Worm (Caenorhabditis elegans): ENCODE data around the gene nas-11.

Gene nas-11

DNA sequence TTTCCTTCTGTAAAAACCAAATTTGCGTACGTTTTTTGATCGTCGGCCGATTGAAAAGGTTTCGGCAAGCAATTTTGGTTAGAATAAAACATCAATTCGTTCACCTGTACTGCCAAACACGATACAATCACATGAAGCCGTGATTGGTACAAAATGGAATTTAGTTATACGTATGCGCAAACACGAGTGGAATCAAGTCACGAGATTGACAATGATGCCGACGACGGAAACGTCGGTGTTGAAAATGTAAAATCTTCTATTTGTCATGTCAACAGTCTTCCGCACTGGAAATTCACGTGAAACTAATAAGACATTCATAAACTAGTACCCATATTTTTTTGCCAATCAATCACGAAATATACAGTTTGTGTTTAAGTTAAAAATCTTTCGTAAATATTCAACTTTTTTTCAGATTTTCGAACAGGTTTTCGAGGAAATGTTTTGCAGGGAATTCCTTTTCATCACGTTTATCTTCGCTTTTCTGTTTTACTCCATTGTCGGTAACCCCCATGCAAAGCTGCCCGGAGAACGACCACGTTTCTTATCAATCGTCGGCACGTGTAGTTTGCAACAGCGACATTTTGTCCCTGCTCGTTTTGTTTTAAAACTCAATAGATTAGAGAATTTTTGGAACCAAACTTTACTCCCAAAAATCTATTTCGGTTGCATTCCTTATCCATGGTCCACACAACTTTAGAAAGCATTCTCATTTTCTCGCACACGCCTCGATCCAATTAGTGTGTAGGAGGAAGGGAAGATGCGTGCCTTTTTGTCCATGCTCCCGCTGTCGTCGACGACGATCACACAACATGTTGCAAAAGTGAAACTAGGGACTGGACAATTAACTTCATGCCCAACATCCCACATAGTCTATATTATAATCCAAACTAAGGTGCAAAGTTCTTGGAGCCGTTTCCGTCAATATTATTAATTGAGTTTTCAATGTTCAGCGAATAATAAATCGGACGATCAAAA is 25.9 kb downstream of the nas-11 start:
- TF ChIP-seq unc-62 (GFP tag; optimal IDR thresholded peaks at IDR 0.05): no peak

DNA sequence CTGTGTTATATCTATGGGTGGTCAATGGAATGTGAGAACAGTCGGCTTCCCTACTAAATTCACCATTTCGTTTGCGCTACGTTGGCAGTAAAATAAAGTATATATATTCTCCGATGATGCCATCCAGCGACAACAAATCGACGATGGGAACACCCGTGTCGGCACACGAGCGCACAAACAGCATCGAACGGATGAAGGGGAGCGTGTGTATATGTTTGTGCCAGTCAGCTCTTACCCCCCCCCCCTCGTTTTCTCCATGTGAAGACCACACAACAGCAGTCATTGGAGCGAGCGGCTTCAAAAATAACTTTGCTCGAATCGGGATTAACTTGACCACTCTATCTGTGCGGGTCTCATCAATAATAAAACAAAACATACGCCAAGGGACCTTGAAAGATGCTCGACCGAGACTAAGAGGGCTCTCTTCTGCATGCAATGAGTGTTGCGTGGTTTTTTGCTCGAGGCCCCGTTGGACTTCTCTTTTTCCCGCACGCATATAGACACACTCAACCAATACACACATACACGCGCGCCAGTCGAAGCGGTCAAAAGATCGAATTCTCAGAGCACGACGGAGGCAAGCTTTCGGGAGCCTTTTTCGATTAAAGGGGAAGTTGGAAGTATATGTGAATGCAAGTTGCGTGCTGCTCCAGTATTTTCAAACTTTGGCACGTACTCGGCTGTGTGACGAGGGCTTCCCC is 27.1 kb downstream of the nas-11 start:
- no peak for TF ChIP-seq unc-62 (GFP tag; optimal IDR thresholded peaks at IDR 0.05)

DNA sequence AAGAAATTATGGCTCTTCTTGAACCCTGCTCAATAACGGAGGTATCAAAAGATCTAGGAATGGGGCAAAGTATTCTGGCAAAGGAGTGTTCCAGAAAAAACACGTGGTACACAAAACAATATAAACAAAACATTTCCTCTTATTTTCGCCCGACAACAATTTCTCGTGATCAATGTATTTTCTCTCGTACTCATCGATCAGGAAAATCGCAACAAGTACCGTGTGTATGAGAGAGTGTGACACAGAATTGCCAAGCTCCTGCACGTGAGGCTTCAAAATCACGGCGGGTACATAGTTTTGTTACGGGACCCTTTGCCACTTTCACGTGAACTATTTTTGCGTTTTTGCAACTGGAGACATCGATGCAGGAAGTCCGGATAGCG is 27.6 kb downstream of the nas-11 start:
- no peak for TF ChIP-seq unc-62 (GFP tag; optimal IDR thresholded peaks at IDR 0.05)

DNA sequence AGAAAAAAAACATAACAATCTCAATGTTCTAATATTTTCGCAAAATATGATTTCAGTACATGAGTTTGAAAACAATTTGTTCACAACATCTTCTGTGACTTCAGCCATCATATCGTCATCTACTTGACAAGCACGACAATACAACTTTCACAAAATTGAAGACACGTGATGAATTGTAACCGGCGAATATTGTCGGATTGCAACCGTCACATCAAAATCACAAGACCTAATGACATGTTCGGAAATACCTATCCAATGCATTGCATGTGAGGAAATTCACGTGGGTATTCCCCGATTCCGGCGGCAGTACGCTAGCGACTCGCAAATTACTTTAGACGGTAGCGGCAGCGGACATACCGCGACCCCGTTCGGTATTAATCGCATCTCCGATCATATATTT is 28.2 kb downstream of the nas-11 start:
- no peak for TF ChIP-seq unc-62 (GFP tag; optimal IDR thresholded peaks at IDR 0.05)

DNA sequence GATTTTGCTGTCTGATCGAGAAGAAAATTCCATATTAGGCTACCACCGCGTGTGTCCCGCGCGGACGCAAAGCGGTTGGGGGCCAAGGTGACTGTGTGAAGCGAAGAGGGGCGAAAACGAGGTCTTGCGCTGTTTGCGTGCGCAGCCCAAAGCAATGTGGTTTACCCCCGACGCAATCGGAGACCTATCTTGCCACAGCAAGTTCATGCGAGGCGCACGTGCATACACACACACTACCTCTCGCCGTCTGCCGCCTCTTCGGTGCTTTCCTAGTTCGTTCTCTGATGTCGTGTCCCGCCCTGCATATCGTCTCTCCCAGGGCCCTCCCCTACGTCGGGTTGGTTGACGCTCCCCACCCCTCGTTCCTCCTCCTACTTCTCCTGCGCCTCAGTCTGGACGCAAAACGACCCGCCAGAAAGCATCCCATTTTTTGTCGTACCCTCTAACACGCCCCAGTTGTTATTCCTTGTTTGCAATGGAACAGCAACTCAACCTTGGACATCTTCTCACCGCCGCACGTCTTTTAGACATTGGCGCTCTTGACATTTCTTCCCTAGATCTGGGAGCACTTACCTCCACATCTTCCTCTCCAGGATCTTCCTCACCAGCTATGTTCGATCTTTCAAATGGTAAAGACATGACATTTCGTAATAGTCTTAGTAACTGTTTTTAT is 28.8 kb downstream of the nas-11 start, which contains the start of gene mdl-1:
Gene mdl-1, plus strand, starts transcription at position 341 of the 673 bp plus-strand sequence.
- no peak for TF ChIP-seq unc-62 (GFP tag; optimal IDR thresholded peaks at IDR 0.05)

DNA sequence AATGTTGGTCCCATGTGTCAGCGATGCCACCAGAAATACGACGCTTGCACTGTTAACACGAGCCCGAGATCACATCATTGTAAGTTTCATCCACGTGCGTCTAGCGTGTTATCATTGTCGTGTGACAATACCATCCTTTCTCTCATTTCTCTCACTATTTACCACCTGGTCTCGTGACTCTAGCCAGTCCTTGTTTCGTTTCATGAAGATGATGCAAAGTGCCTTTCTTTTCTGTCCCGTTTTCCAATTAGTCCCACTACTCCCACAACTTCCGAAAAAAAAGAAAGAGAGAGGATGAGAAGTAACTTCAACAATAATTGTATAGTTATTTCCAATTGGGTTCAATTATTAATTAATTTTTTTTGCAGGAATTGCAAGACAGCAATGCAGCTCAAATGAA is 29.5 kb downstream of the nas-11 start:
- no peak for TF ChIP-seq unc-62 (GFP tag; optimal IDR thresholded peaks at IDR 0.05)

DNA sequence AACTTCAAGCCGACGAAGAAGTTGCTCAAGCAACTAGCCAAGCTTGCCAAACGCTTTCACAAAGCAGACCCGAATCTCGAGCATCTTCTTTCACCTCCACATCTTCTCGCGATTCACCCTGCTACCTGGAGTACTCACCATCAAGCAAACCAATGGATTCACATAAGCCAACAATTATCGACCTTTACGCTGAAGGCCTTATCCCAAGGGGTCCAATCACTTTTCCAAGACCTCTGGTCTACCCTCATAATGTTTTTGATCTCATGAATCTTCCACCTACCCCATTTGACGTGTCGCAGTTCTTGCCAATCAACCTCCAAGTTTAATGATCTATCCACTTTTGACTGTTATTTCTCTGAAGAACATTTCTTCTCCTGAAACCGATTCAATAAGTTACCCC is 30.0 kb downstream of the nas-11 start:
- TF ChIP-seq unc-62 (GFP tag; optimal IDR thresholded peaks at IDR 0.05): no peak

DNA sequence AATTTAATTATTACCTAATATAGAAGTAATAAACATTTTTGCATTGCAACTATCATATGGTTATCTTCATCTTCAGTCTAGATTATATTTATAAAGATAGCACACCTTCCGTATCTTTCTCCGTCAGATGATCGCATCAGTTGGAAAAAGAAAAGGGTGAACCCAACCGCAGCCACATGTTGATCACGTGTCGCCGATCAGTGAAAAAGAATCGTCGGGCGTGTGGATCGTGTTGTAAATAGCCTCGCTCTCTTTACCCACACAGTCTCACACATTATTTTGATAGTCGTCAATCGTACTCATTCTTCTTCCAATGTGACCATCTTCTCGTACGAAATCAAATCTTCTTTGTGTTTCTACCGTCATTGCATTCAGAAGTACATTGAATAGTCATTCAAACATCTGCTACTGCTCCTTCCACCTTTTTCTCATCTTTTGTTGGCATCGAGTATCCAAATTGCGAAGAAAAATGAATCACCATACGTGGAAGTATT is 30.5 kb downstream of the nas-11 start:
- no peak for TF ChIP-seq unc-62 (GFP tag; optimal IDR thresholded peaks at IDR 0.05)

DNA sequence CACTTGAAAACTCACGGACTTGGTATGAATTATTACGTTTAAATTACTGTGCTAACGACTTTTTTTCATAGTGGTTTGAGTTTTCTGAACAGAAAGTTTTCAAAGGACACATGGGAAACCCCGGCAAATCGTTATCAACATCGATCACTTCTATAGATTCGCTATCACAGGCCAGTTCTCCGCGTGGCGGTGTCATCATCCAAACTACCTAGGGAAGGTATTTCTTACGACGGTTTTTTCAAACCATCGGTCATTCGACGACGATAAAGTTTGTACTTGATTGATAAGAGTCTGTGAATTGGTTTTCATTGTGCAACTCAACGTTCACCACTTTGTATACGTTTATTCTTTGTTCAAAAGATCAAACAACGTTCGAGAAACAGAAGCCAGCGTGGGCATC is 31.2 kb downstream of the nas-11 start:
- no peak for TF ChIP-seq unc-62 (GFP tag; optimal IDR thresholded peaks at IDR 0.05)

DNA sequence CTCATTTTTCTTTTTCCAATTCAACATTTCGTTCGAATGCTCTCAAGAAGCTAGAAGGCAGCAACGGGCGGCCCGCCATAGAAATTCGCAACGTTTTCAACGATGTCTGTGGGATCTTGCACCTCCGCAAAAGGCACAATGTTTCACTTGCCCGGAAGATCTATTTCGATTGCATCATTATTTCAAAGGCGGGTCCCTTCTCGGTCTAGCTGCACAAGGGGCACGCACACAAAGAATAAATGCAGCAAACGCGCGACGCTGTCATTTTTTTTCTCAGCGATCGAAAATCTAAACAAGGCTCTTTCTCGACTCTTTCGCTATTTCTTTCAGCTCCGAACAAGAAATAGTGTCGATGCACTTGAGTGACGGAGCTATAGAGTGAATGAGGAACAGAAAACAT is 31.6 kb downstream of the nas-11 start:
- TF ChIP-seq unc-62 (GFP tag; optimal IDR thresholded peaks at IDR 0.05): no peak

DNA sequence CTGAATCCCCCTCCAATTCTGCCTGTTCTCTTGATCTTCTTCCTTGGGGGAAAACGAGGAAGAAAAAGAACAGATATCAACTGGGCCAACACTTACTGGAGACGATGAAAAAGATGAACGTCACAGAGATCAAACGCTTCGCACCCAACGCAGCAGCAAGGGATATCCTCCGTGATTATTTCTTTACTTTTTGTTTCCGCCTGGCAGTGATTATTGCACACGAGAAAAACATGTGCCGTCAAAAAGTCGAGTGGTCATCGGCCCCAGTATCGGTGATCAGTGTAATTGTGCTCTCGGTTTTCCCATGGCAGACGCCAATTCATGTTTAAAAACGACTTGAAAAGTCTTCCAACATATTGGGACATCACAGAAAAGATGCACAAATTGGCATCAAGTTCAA is 32.1 kb downstream of the nas-11 start:
- TF ChIP-seq unc-62 (GFP tag; optimal IDR thresholded peaks at IDR 0.05): no peak

DNA sequence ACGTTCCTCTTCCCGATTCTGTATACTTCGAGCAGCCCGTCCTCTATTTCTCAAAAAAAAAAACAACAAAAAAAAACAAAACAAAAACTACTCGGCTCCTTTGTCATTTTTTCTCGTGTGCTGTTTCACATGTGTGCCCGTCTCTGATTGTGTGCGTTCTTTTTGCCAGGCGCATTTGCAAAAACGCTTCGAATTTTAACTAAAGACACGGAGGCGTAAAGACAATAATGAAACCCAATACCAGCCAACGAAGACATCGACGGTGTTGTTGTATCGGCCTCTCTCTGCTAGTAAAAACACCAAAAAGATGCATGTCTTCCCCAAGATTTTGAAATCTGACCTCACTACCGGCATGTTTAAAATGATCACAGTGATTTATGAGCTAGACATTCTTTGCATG is 33.5 kb downstream of the nas-11 start:
- no peak for TF ChIP-seq unc-62 (GFP tag; optimal IDR thresholded peaks at IDR 0.05)

DNA sequence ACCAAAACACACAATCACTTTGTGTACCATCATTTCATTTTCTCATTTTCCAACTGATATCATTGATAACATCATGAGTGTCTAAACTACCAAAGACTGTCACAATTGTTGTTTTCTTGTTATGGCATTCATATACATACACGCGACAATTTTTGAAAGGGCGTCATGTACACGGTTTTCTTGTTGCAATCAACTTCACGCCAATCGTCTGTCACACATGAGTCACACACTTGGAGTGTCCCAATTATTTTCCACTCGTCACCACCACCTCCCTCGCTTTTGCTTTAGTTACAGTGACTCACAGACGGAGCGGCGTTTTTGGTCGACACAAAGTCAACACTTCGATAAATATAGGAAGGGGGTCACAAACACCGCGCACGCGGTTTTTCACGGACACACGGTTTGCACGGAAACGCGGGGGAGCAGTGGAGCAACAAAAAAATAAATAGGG is 34.6 kb downstream of the nas-11 start:
- TF ChIP-seq unc-62 (GFP tag; optimal IDR thresholded peaks at IDR 0.05): no peak

DNA sequence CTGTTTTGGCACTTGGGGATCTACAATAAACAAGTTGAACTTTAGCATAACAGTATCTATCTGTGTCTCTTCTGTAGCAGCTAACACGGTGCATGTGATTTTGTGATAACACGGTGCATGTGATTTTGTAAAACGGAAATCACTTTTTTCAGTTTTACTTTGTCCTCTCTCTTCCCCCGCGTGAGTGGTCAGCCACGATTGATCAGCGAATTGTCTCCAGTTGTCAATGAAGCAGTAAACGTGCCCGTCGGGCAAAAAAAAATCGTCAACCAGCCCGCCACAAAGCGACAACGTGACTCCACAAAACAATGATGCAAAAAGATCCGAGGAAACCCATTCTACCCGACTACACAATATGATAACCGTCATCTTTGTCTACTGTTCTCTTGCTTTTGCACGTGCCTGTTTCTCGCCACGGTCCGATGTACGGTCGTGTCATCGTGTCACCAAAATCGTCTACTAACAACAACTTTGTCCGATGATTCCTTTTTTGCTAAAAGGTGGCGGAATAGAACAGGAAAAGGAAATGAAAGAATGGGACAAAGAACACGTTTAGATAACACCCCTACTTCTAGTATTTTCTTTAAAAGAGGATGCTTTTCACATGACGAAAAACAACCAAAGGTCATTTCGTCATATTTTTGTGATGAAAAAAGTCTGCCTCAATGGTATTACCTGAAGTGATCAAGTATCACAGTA is 35.9 kb downstream of the nas-11 start:
- TF ChIP-seq unc-62 (GFP tag; optimal IDR thresholded peaks at IDR 0.05): no peak

DNA sequence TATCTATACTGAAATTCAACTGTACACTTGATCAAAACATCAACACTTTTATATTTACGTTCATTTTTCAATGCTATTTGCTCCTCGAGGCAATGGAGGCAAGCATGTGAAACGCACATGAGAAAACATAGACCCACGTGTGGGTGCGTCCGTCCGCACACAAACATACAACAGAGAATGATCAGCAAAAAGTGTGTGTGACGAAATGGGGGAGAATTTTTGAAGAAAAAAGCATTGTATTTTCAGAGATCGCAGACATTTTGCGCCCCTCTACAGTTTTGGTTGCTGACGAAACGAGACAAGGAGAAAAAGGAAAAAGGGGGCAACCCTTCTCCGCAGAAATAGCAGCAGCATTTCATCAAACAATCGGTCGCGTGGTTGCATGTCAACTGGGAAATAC is 36.8 kb downstream of the nas-11 start:
- no peak for TF ChIP-seq unc-62 (GFP tag; optimal IDR thresholded peaks at IDR 0.05)
